Worm (Caenorhabditis elegans): Measurements from ENCODE around the gene atic-1.

Gene atic-1

ce11 chrIV:7909455-7910141 lies 27.8 kb downstream of the atic-1 start (continued):
- no peak for TF ChIP-seq C16A3.4 (tag; optimal IDR thresholded peaks at IDR 0.05)
- peak; percentile 20 for TF ChIP-seq swsn-7 (tag; optimal IDR thresholded peaks at IDR 0.05)
- TF ChIP-seq nhr-76 (tag; optimal IDR thresholded peaks at IDR 0.05): no peak
- no peak for TF ChIP-seq unc-98 (GFP tag; IDR thresholded peaks at IDR 0.05)

DNA sequence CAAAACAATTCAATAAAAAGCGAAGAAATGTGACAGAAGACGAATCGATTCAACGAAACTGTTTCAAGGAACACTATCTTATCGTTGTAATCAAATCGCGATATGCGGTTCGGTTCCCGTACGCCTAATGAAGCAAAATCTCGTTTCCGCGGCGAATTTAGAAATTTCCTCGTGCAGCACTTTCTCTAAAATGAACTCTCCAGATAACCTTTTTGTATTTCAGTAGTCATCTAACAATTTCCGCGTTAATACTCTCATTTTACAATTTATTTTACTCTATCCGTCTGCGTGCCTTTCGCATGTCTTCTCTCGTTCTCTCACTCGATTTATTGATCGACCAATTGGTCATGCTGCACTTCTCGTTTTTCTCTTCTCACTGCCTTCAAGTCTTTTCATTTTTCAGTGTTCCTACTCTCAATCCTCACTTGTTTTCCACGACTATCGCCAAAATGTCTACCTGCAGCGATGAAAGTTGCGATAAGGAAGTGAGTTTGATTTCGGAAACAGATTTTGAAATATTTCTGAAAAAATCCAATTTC lies 28.4 kb downstream of the atic-1 start, which contains the start of the genes npp-27 and ntl-4:
Gene npp-27, minus strand, starts transcription at position 51 of the 539 bp plus-strand sequence.
Gene ntl-4, plus strand, starts transcription at position 379 of the 539 bp plus-strand sequence.
- TF ChIP-seq nhr-84 (tag; optimal IDR thresholded peaks at IDR 0.05): no peak
- peak; percentile 24 for TF ChIP-seq lin-14 (GFP tag; optimal IDR thresholded peaks at IDR 0.05)
- TF ChIP-seq nhr-90 (tag; optimal IDR thresholded peaks at IDR 0.05; ENCODE audit: poor library complexity): no peak
- no peak for TF ChIP-seq isw-1 (GFP tag; IDR thresholded peaks at IDR 0.05)
- peak; percentile 33 for TF ChIP-seq snu-23 (GFP tag; optimal IDR thresholded peaks at IDR 0.05)
- TF ChIP-seq ceh-90 (tag; optimal IDR thresholded peaks at IDR 0.05): no peak
- no peak for TF ChIP-seq tlp-1 (tag; optimal IDR thresholded peaks at IDR 0.05)
- TF ChIP-seq hlh-4 (tag; optimal IDR thresholded peaks at IDR 0.05): no peak
- TF ChIP-seq rnt-1 (tag; optimal IDR thresholded peaks at IDR 0.05): peak; percentile 2
- TF ChIP-seq ceh-63 (GFP tag; optimal IDR thresholded peaks at IDR 0.05): no peak
- TF ChIP-seq fos-1 (tag; optimal IDR thresholded peaks at IDR 0.05): no peak
- no peak for TF ChIP-seq ztf-11 (tag; optimal IDR thresholded peaks at IDR 0.05)
- TF ChIP-seq zip-4 (GFP tag; optimal IDR thresholded peaks at IDR 0.05): no peak
- no peak for TF ChIP-seq aha-1 (tag; optimal IDR thresholded peaks at IDR 0.05)
- peak; percentile 41 for TF ChIP-seq nhr-20 (tag; optimal IDR thresholded peaks at IDR 0.05)
- TF ChIP-seq nhr-28 (tag; optimal IDR thresholded peaks at IDR 0.05): no peak
- no peak for TF ChIP-seq pax-3 (tag; optimal IDR thresholded peaks at IDR 0.05)
- TF ChIP-seq irx-1 (tag; optimal IDR thresholded peaks at IDR 0.05): no peak
- TF ChIP-seq F16B12.6 (tag; optimal IDR thresholded peaks at IDR 0.05): peak; percentile 13
- peak in 1 of 3 experiments; percentile 23 for TF ChIP-seq dpl-1 (GFP tag; optimal IDR thresholded peaks at IDR 0.05)
- TF ChIP-seq unc-130 (tag; optimal IDR thresholded peaks at IDR 0.05): no peak
- no peak for TF ChIP-seq elt-3 (tag; optimal IDR thresholded peaks at IDR 0.05)
- TF ChIP-seq nhr-237 (tag; optimal IDR thresholded peaks at IDR 0.05): no peak
- no peak for TF ChIP-seq mdl-1 (tag; optimal IDR thresholded peaks at IDR 0.05)
- TF ChIP-seq blmp-1 (tag; optimal IDR thresholded peaks at IDR 0.05): peak; percentile 18
- TF ChIP-seq ama-1 (optimal IDR thresholded peaks at IDR 0.05): peak; percentile 57
- TF ChIP-seq nhr-12 (tag; optimal IDR thresholded peaks at IDR 0.05): no peak
- TF ChIP-seq swsn-7 (tag; optimal IDR thresholded peaks at IDR 0.05): peak; percentile 37
- TF ChIP-seq unc-98 (GFP tag; IDR thresholded peaks at IDR 0.05): no peak
- peak; percentile 18 for TF ChIP-seq nhr-85 (tag)
- no peak for TF ChIP-seq mab-9 (GFP tag; IDR thresholded peaks at IDR 0.05)
- TF ChIP-seq elt-2 (tag; optimal IDR thresholded peaks at IDR 0.05): no peak
- TF ChIP-seq lin-35 (GFP tag; optimal IDR thresholded peaks at IDR 0.05): peak; percentile 21 to 51
- no peak for TF ChIP-seq grh-1 (GFP tag; IDR thresholded peaks at IDR 0.05)
- peak; percentile 25 to 37 for TF ChIP-seq efl-1 (optimal IDR thresholded peaks at IDR 0.05)
- TF ChIP-seq efl-1 (GFP tag; optimal IDR thresholded peaks at IDR 0.05 in 1 of 2): peak; percentile 29 to 80
- peak; percentile 10 to 66 for TF ChIP-seq lsy-2 (tag; optimal IDR thresholded peaks at IDR 0.05)
- no peak for TF ChIP-seq ceh-88 (GFP tag; IDR thresholded peaks at IDR 0.05)
- TF ChIP-seq nhr-76 (tag; optimal IDR thresholded peaks at IDR 0.05): no peak
- TF ChIP-seq aly-2 (tag; optimal IDR thresholded peaks at IDR 0.05): no peak
- TF ChIP-seq sox-4 (tag; optimal IDR thresholded peaks at IDR 0.05): no peak
- TF ChIP-seq ces-1 (GFP tag; optimal IDR thresholded peaks at IDR 0.05): no peak
- TF ChIP-seq sup-37 (GFP tag; optimal IDR thresholded peaks at IDR 0.05): no peak
- no peak for TF ChIP-seq vab-15 (tag; optimal IDR thresholded peaks at IDR 0.05)
- no peak for TF ChIP-seq jun-1 (tag; optimal IDR thresholded peaks at IDR 0.05)
- no peak for TF ChIP-seq efl-3 (GFP tag; optimal IDR thresholded peaks at IDR 0.05)
- TF ChIP-seq nhr-11 (tag; optimal IDR thresholded peaks at IDR 0.05): no peak
- peak; percentile 28; the same call in 1 of the 2 replicates for TF ChIP-seq nhr-19 (GFP tag; conservative IDR thresholded peaks at IDR 0.05)
- TF ChIP-seq pqm-1 (tag; optimal IDR thresholded peaks at IDR 0.05): no peak

Data from whole organism, L1 larva.